Worm (Caenorhabditis elegans): ENCODE measurements around the gene srh-80.

Gene srh-80

ce11 chrV:219632-220031 lies at the start of gene srh-80:
Gene srh-80, plus strand, starts transcription at chrV:219932.
- no peak for TF ChIP-seq attf-4 (tag; optimal IDR thresholded peaks at IDR 0.05)
- no peak for TF ChIP-seq madf-9 (GFP tag; conservative IDR thresholded peaks at IDR 0.05)
- peak in 1 of 2 experiments; percentile 9 for TF ChIP-seq unc-62 (GFP tag; optimal IDR thresholded peaks at IDR 0.05 in 1 of 2)
- no peak for TF ChIP-seq unc-62 (tag; optimal IDR thresholded peaks at IDR 0.05)
- no peak for TF ChIP-seq zfp-2 (tag; optimal IDR thresholded peaks at IDR 0.05)
- no peak for TF ChIP-seq T26A8.4 (GFP tag; IDR thresholded peaks at IDR 0.05)
- TF ChIP-seq saeg-2 (GFP tag; IDR thresholded peaks at IDR 0.05): no peak

ce11 chrV:172110-172509 lies 47.6 kb upstream of the srh-80 start, which contains the start of gene cfap-36:
Gene cfap-36, minus strand, starts transcription at chrV:172210.
- TF ChIP-seq F10B5.3 (tag; optimal IDR thresholded peaks at IDR 0.05) (no peak), snpc-1.2 (GFP tag; IDR thresholded peaks at IDR 0.05) (no peak), Y48G9A.11 (GFP tag; IDR thresholded peaks at IDR 0.05) (no peak), ztf-7 (tag; optimal IDR thresholded peaks at IDR 0.05) (no peak), gei-8 (GFP tag; optimal IDR thresholded peaks at IDR 0.05) (no peak), snpc-4 (tag; optimal IDR thresholded peaks at IDR 0.05) (no peak), nhr-11 (tag; optimal IDR thresholded peaks at IDR 0.05) (no peak), set-16 (GFP tag; IDR thresholded peaks at IDR 0.05) (no peak), daf-12 (tag; optimal IDR thresholded peaks at IDR 0.05) (no peak), nhr-41 (GFP tag; IDR thresholded peaks at IDR 0.05) (no peak), saeg-2 (GFP tag; IDR thresholded peaks at IDR 0.05) (no peak), lim-7 (GFP tag; IDR thresholded peaks at IDR 0.05) (no peak)

- peak; percentile 77 for TF ChIP-seq set-16 (GFP tag; IDR thresholded peaks at IDR 0.05)
- no peak for TF ChIP-seq lin-15B (tag; optimal IDR thresholded peaks at IDR 0.05)
Measured at ce11 chrV:173437-173836, 46.3 kb upstream of the srh-80 start.

- TF ChIP-seq aha-1 (tag) (peak; percentile 12), lir-3 (tag; optimal IDR thresholded peaks at IDR 0.05) (no peak)
Measured at ce11 chrV:174520-174919, 45.2 kb upstream of the srh-80 start.

- TF ChIP-seq Y75B8A.6 (GFP tag; IDR thresholded peaks at IDR 0.05) (no peak), nhr-102 (tag; optimal IDR thresholded peaks at IDR 0.05) (peak; percentile 32), F49E8.2 (tag; optimal IDR thresholded peaks at IDR 0.05; ENCODE audit: borderline replicate concordance) (peak; percentile 14), dmd-6 (GFP tag; IDR thresholded peaks at IDR 0.05) (peak; percentile 17; the same call in 1 of the 2 replicates), rbr-2 (tag; optimal IDR thresholded peaks at IDR 0.05) (peak; percentile 42), set-16 (GFP tag; IDR thresholded peaks at IDR 0.05) (no peak; the same call in 1 of the 2 replicates), ceh-44 (GFP tag; IDR thresholded peaks at IDR 0.05) (no peak), zfp-3 (GFP tag; conservative IDR thresholded peaks at IDR 0.05) (no peak), F37D6.2 (tag; optimal IDR thresholded peaks at IDR 0.05) (no peak), ztf-7 (tag; optimal IDR thresholded peaks at IDR 0.05) (peak; percentile 17), ceh-28 (tag; optimal IDR thresholded peaks at IDR 0.05) (no peak), dve-1 (tag; optimal IDR thresholded peaks at IDR 0.05; ENCODE audit: insufficient read depth) (peak; percentile 62), mep-1 (tag; optimal IDR thresholded peaks at IDR 0.05) (peak; percentile 59), dpl-1 (GFP tag; optimal IDR thresholded peaks at IDR 0.05) (peak; percentile 67), jun-1 (tag; optimal IDR thresholded peaks at IDR 0.05) (peak; percentile 27), unc-39 (tag; optimal IDR thresholded peaks at IDR 0.05) (no peak), duxl-1 (tag; optimal IDR thresholded peaks at IDR 0.05; ENCODE audit: poor library complexity) (peak; percentile 45), hmg-1.1 (GFP tag; IDR thresholded peaks at IDR 0.05) (peak; percentile 57; the same call in 1 of the 2 replicates), Y48G9A.11 (GFP tag; IDR thresholded peaks at IDR 0.05) (no peak), lsy-2 (tag; optimal IDR thresholded peaks at IDR 0.05) (peak in 1 of 2 experiments; percentile 68), tag-97 (GFP tag; IDR thresholded peaks at IDR 0.05) (no peak), dmd-8 (GFP tag; IDR thresholded peaks at IDR 0.05) (no peak), unc-130 (GFP tag; optimal IDR thresholded peaks at IDR 0.05) (no peak), daf-16 (GFP tag; optimal IDR thresholded peaks at IDR 0.05) (no peak), daf-16 (tag; optimal IDR thresholded peaks at IDR 0.05) (peak; percentile 11), ceh-20 (GFP tag; IDR thresholded peaks at IDR 0.05) (0 out of 2 replicates have a peak, but pooled peaks have one; percentile 21), R02D3.7 (tag; optimal IDR thresholded peaks at IDR 0.05) (no peak)
Measured at ce11 chrV:176870-177467, 42.8 kb upstream of the srh-80 start, which contains the start of gene cul-3. Gene cul-3, plus strand, starts transcription at chrV:177417.

All from whole organism, L4 larva.